Fruit fly (Drosophila melanogaster) whole organism, prepupa: Measurements from ENCODE around the gene dah.

Experiments
- CG31627 ChIP-seq: fragments of 200-800 bp; sonication (Bioruptor generic); optimal IDR thresholded peaks from 3 replicates; lab custom pipeline; 2016; ENCODE audit warnings: missing biosample characterization, missing genetic modification characterization
- CG6163 ChIP-seq: fragments of 200-800 bp; sonication (Bioruptor generic); IDR thresholded peaks from 3 replicates; pipeline ENCODE4 v1.3.6; 2022; ENCODE audit warnings: missing biosample characterization, missing genetic modification characterization
- CG6854 ChIP-seq: fragments of 200-800 bp; sonication (Bioruptor generic); optimal IDR thresholded peaks from 2 replicates; lab custom pipeline; 2017; ENCODE audit warnings: missing biosample characterization, mild to moderate bottlenecking, missing genetic modification characterization
- Eip93F ChIP-seq: fragments of 200-800 bp; sonication (Bioruptor generic); optimal IDR thresholded peaks from 2 replicates; lab custom pipeline; 2016; ENCODE audit warnings: missing biosample characterization, mild to moderate bottlenecking, missing genetic modification characterization
- Gug ChIP-seq: fragments of 200-800 bp; sonication (Bioruptor generic); IDR thresholded peaks from 2 replicates; pipeline ENCODE4 v1.3.6; 2022; ENCODE audit warnings: missing biosample characterization, missing genetic modification characterization
- Lpt ChIP-seq: fragments of 200-800 bp; sonication (Bioruptor generic); optimal IDR thresholded peaks from 3 replicates; lab custom pipeline; 2016; ENCODE audit warnings: missing biosample characterization, missing genetic modification characterization
- OdsH ChIP-seq: fragments of 200-800 bp; sonication (Bioruptor generic); optimal IDR thresholded peaks from 3 replicates; lab custom pipeline; 2016; ENCODE audit warnings: missing biosample characterization, missing genetic modification characterization
- Smox ChIP-seq: fragments of 200-800 bp; sonication (Bioruptor generic); optimal IDR thresholded peaks from 3 replicates; lab custom pipeline; 2016; ENCODE audit warnings: missing biosample characterization, missing genetic modification characterization
- Sox14 ChIP-seq: fragments of 200-800 bp; sonication (Bioruptor generic); optimal IDR thresholded peaks from 3 replicates; lab custom pipeline; 2016; ENCODE audit warnings: missing biosample characterization, missing genetic modification characterization
- acj6 ChIP-seq: fragments of 200-800 bp; sonication (Bioruptor generic); optimal IDR thresholded peaks from 3 replicates; lab custom pipeline; 2016; ENCODE audit warnings: missing biosample characterization, missing genetic modification characterization
- pdm3 ChIP-seq: fragments of 200-800 bp; sonication (Bioruptor generic); optimal IDR thresholded peaks from 3 replicates; lab custom pipeline; 2016; ENCODE audit warnings: missing biosample characterization, missing genetic modification characterization

DNA sequence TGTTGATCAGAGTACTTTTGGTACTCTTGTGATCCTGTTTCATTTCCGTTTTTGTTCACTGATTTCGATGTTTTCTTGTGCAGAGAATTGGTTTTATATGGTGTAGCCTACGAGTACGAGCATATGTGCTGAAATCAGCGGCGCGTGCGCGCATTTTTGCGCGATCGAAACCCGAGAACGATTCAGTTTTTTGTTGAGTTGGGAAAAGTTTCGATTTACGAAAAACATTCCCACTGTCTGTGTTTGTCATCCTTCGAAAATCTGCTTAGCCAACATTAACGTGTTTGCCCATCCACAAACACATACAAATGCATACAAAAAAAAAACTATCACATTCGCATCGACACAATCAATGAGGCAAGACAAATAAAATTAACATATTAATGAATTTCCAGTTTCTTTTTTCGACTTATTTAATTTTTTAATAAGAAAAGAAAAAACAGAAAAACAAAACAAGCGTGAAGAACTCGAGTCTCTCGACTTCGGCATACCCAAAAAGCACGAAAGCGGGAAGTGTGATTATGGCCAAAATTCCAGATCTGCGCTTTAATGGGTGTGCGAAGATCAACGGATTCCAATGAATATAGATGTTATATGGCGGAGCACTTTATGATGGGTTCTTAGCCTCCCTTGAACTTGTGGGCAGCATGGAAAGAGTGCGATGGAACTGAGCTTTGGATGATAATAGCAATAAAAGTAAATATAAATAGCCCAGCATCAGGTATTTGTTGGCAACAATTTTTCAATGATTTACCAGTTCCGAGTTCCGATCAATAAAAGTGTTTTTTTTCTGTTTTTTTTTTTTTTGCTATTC lies 28.0 kb upstream of the dah start:
- no peak for TF ChIP-seq Lpt (GFP tag; lab: Kevin White, UChicago)
- no peak for TF ChIP-seq CG6163 (GFP tag; lab: Robert Waterston, UW)
- TF ChIP-seq CG31627 (GFP tag; lab: Kevin White, UChicago): no peak
- no peak for TF ChIP-seq pdm3 (GFP tag; lab: Kevin White, UChicago)
- TF ChIP-seq Sox14: no peak
- no peak for TF ChIP-seq acj6 (GFP tag; lab: Kevin White, UChicago)
- no peak for TF ChIP-seq Eip93F (GFP tag; lab: Kevin White, UChicago)
- no peak for TF ChIP-seq CG6854 (GFP tag; lab: Kevin White, UChicago)
- TF ChIP-seq OdsH (GFP tag; lab: Kevin White, UChicago): no peak
- no peak for TF ChIP-seq Gug (GFP tag; lab: Robert Waterston, UW)
- no peak for TF ChIP-seq Smox (GFP tag; lab: Kevin White, UChicago)
